Worm (Caenorhabditis elegans): ENCODE data around the gene clec-38.

The clec-38 gene

DNA sequence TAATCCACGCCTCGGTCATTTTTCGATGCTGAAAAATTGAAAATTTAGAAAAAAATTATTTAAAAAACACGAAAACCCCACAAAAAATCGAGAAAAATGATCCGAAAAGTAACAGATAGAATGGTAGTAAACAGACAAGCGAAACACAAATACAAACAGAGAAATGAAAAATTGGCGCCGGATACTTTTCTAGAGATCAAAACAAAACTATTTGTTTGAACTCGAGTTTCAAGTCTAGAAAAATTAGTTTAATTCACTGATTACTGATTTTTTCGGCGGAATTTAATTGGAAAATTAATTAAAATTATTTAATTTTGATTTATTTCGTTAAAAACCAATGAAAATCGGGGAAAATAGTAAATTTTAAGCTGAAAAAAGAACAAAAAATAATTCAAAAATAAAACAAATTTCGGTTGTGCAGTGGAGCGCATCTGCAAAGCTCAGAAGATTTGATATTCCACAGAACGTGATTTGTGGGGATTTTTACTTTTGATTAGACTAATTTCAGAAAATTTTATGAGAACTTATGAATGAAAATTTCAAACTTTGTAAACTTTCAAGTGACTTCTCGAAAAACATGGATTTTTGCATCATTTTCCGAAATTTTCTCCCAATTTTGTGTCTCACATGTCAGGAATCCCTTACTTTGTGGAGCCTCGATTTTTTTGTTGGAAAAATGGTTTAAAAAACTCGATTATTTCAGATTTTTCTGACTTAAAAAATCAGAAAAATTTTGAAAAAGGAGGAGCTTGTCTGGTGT lies 11.0 kb upstream of the clec-38 start, which contains the start of gene gyg-2 (continued):
- TF ChIP-seq T26A5.8 (tag; optimal IDR thresholded peaks at IDR 0.05), result no peak
- TF ChIP-seq ceh-100 (GFP tag; IDR thresholded peaks at IDR 0.05), result peak; percentile 71
- TF ChIP-seq F22D6.2 (tag; optimal IDR thresholded peaks at IDR 0.05), result no peak
- peak in 1 of 3 experiments; percentile 53 for TF ChIP-seq lin-35 (GFP tag; optimal IDR thresholded peaks at IDR 0.05)

DNA sequence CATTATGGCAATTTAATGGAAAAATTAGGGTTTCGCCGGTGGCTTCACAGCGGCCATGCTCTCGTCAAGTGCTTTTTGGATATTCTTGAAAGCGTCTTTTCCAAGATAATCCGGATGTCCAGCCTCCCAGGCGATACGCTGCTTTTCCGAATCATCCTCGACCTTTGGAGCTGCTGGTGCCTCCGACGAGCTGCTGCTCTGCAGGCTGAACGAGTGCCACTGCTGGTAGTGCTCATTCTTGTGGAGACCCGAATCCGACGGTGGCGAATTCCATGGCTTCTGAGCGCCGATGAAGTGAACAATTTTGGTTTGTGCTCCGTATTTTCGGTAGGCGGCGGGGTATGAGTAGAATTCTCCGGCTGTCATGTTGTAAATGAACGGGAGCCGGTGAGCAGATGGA lies 9.8 kb upstream of the clec-38 start:
- peak; percentile 63; the same call in 1 of the 2 replicates for TF ChIP-seq egrh-3 (GFP tag; IDR thresholded peaks at IDR 0.05)
- TF ChIP-seq zfh-2 (GFP tag; conservative IDR thresholded peaks at IDR 0.05), result peak; percentile 74
- TF ChIP-seq dox-1 (GFP tag; IDR thresholded peaks at IDR 0.05), result 0 out of 2 replicates have a peak, but pooled peaks have one; percentile 21
- TF ChIP-seq hmg-20 (GFP tag; IDR thresholded peaks at IDR 0.05), result no peak

DNA sequence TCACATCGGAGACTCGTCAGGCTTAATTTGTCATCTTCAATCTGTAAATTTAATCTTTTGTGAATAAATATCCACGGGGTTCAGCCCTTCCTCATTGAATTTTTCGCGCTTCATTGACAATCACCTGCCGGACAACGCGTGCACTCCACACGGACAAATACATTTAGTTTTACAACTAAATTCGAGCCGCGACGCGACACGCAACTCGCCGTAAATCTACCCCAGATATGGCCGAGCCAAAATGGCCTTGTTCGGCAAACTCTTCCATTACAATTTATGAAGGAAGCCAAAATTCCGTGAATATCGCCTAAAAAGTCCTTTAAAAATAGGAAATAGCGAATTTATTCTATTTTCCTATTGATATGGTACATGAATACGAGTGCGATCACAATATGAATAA lies 9.4 kb upstream of the clec-38 start:
- TF ChIP-seq ztf-22 (GFP tag; optimal IDR thresholded peaks at IDR 0.05), result no peak
- no peak for TF ChIP-seq F55B11.4 (tag; optimal IDR thresholded peaks at IDR 0.05; ENCODE audit: borderline replicate concordance, insufficient read depth)
- no peak for TF ChIP-seq nhr-90 (tag; optimal IDR thresholded peaks at IDR 0.05)
- no peak for TF ChIP-seq rec-8 (tag; optimal IDR thresholded peaks at IDR 0.05)
- TF ChIP-seq C06A6.2 (GFP tag; conservative IDR thresholded peaks at IDR 0.05), result no peak
- peak; percentile 87 for TF ChIP-seq Y53G8AR.9 (GFP tag; conservative IDR thresholded peaks at IDR 0.05)
- TF ChIP-seq nfyb-1 (GFP tag; IDR thresholded peaks at IDR 0.05), result 0 out of 2 replicates have a peak, but pooled peaks have one; percentile 33
- no peak for TF ChIP-seq hmg-20 (GFP tag; IDR thresholded peaks at IDR 0.05)
- TF ChIP-seq cebp-2 (GFP tag; IDR thresholded peaks at IDR 0.05), result no peak
- TF ChIP-seq him-1 (tag; optimal IDR thresholded peaks at IDR 0.05), result no peak
- TF ChIP-seq mcd-1 (GFP tag; IDR thresholded peaks at IDR 0.05), result peak; percentile 34; the same call in 1 of the 2 replicates
- peak; percentile 80 for TF ChIP-seq D2030.7 (GFP tag; IDR thresholded peaks at IDR 0.05)
- TF ChIP-seq zim-3 (tag; optimal IDR thresholded peaks at IDR 0.05), result no peak
- TF ChIP-seq mel-28 (tag; optimal IDR thresholded peaks at IDR 0.05; ENCODE audit: borderline replicate concordance), result no peak
- TF ChIP-seq madf-8 (GFP tag; conservative IDR thresholded peaks at IDR 0.05), result peak; percentile 63
- no peak for TF ChIP-seq ztf-6 (GFP tag; IDR thresholded peaks at IDR 0.05)
- TF ChIP-seq hlh-12 (tag; optimal IDR thresholded peaks at IDR 0.05), result no peak
- TF ChIP-seq F39B2.1 (GFP tag; IDR thresholded peaks at IDR 0.05), result no peak
- TF ChIP-seq ztf-26 (tag; optimal IDR thresholded peaks at IDR 0.05), result no peak
- TF ChIP-seq athp-1 (tag; optimal IDR thresholded peaks at IDR 0.05), result no peak
- peak; percentile 37; the same call in 1 of the 2 replicates for TF ChIP-seq lir-1 (GFP tag; conservative IDR thresholded peaks at IDR 0.05)
- peak; percentile 68; the same call in 1 of the 2 replicates for TF ChIP-seq rcor-1 (GFP tag; IDR thresholded peaks at IDR 0.05)
- no peak for TF ChIP-seq lag-1 (GFP tag; IDR thresholded peaks at IDR 0.05)
- TF ChIP-seq attf-5 (GFP tag; optimal IDR thresholded peaks at IDR 0.05), result no peak
- TF ChIP-seq Y95B8A.8 (GFP tag; IDR thresholded peaks at IDR 0.05), result peak; percentile 95
- peak; percentile 62; the same call in 1 of the 2 replicates for TF ChIP-seq ekl-4 (GFP tag; IDR thresholded peaks at IDR 0.05)
- TF ChIP-seq dpl-1 (GFP tag; optimal IDR thresholded peaks at IDR 0.05), result no peak
- TF ChIP-seq let-607 (tag; optimal IDR thresholded peaks at IDR 0.05), result no peak
- TF ChIP-seq F52B5.7 (tag; optimal IDR thresholded peaks at IDR 0.05), result peak; percentile 39
- peak; percentile 3 for TF ChIP-seq lsl-1 (GFP tag; optimal IDR thresholded peaks at IDR 0.05)
- peak; percentile 36 for TF ChIP-seq hmg-1.2 (GFP tag; IDR thresholded peaks at IDR 0.05)
- TF ChIP-seq B0019.2 (GFP tag; conservative IDR thresholded peaks at IDR 0.05), result no peak; the same call in 1 of the 2 replicates
- no peak for TF ChIP-seq dox-1 (GFP tag; IDR thresholded peaks at IDR 0.05)
- peak; percentile 13 for TF ChIP-seq tbp1 (GFP tag; optimal IDR thresholded peaks at IDR 0.05)
- peak; percentile 64; the same call in 1 of the 2 replicates for TF ChIP-seq ceh-91 (GFP tag; IDR thresholded peaks at IDR 0.05)
- TF ChIP-seq ceh-40 (GFP tag; IDR thresholded peaks at IDR 0.05), result no peak
- TF ChIP-seq pha-4 (tag; optimal IDR thresholded peaks at IDR 0.05), result no peak
